Fruit fly (Drosophila melanogaster): ENCODE measurements around the gene Srp54.
A peak's percentile ranks its signal among the peaks of the same experiment; 100 is the strongest.

DNA sequence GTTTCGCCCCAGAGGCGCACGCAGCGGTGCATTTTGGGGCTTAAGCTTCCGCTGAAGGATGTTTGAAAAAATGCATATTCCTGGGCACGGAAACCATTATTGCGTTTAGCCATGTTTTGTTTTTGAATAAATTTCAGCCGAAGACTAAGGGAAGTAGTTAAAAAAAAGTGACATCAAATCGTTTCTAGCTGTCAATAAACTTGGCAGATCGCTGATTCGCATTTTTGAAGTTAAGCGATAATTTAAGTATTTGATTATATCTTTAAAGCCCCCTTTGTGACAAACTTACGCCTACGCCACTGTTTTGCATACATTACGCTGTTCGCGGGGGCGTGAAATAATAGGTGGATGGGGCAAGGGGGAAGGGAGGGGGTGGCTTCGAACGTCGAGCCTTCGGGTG is 48.4 kb upstream of the Srp54 start:
- TF ChIP-seq Sox102F (GFP tag; optimal IDR thresholded peaks at IDR 0.05) (peak; percentile 4), esn (GFP tag; optimal IDR thresholded peaks at IDR 0.05) (no peak), CG8632 (GFP tag; optimal IDR thresholded peaks at IDR 0.05) (no peak), Ets21C (GFP tag; optimal IDR thresholded peaks at IDR 0.05) (no peak), Hr4 (GFP tag; optimal IDR thresholded peaks at IDR 0.05) (peak; percentile 32), eg (GFP tag; IDR thresholded peaks at IDR 0.05) (no peak), CG16779 (tag; optimal IDR thresholded peaks at IDR 0.05) (no peak), Sox15 (GFP tag; optimal IDR thresholded peaks at IDR 0.05) (no peak), Gug (GFP tag; IDR thresholded peaks at IDR 0.05) (no peak), CG9139 (GFP tag; optimal IDR thresholded peaks at IDR 0.05) (no peak), CG6276 (GFP tag; optimal IDR thresholded peaks at IDR 0.05) (no peak), CG6163 (GFP tag; IDR thresholded peaks at IDR 0.05) (no peak)

Data from whole organism, prepupa.